Worm (Caenorhabditis elegans) whole organism, L1 larva: ENCODE data around the gene wee-1.3.
A peak's percentile ranks its signal among the peaks of the same experiment; 100 is the strongest.

Experiments used
- C04F5.9 ChIP-seq: sonication (generic microtip); optimal IDR thresholded peaks from 2 replicates; lab custom pipeline; 2016; ENCODE audit warnings: missing genetic modification characterization, missing compliant biosample characterization
- Y116A8C.19 ChIP-seq: sonication (generic microtip); optimal IDR thresholded peaks from 2 replicates; lab custom pipeline; 2016; ENCODE audit warnings: missing compliant biosample characterization, missing genetic modification characterization, borderline replicate concordance
- aha-1 ChIP-seq: fragments of 150-350 bp; optimal IDR thresholded peaks from 2 replicates; lab custom pipeline; 2014; ENCODE audit warnings: missing biosample characterization, missing genetic modification characterization
- alr-1 ChIP-seq: fragments of 200-800 bp; sonication (Bioruptor generic); optimal IDR thresholded peaks from 2 replicates; lab custom pipeline; 2018; ENCODE audit warnings: borderline replicate concordance, mild to moderate bottlenecking, missing genetic modification characterization, missing compliant biosample characterization
- ama-1 ChIP-seq: fragments of 150-350 bp; optimal IDR thresholded peaks from 2 replicates; lab custom pipeline; 2014
- ceh-82 ChIP-seq, 3 experiments: fragments of 150-350 bp in 1 of 3; sonication (generic microtip) in 2 of 3; optimal IDR thresholded peaks; 2 replicates each; lab custom pipeline; 2014 to 2017; ENCODE audit warnings: missing biosample characterization in 3 of 3, missing genetic modification characterization in 3 of 3
- ceh-88 ChIP-seq: fragments of 200-800 bp; sonication (Bioruptor generic); IDR thresholded peaks from 2 replicates; pipeline ENCODE4 v1.3.6; 2022; ENCODE audit warnings: missing genetic modification characterization, missing compliant biosample characterization
- ceh-90 ChIP-seq: sonication (generic microtip); optimal IDR thresholded peaks from 2 replicates; lab custom pipeline; 2016; ENCODE audit warnings: missing genetic modification characterization, missing compliant biosample characterization
- dpl-1 ChIP-seq, 3 experiments: fragments of 150-350 bp in 2 of 3; sonication (generic microtip) in 1 of 3; optimal IDR thresholded peaks; 2 replicates each; lab custom pipeline; 2014 to 2017; ENCODE audit warnings: missing biosample characterization in 3 of 3, missing genetic modification characterization in 3 of 3, missing genetic modification reagents in 3 of 3
- efl-1 ChIP-seq, 4 experiments: fragments of 150-350 bp; optimal IDR thresholded peaks in 3 of 4; peaks in 1 of 4; 1 replicate in 1 of 4; 2 replicates in 3 of 4; lab custom pipeline; 2014; ENCODE audit warnings: missing biosample characterization in 2 of 4, missing genetic modification characterization in 2 of 4, missing genetic modification reagents in 2 of 4
- efl-3 ChIP-seq: fragments of 200-800 bp; sonication (Bioruptor generic); optimal IDR thresholded peaks from 2 replicates; lab custom pipeline; 2018; ENCODE audit warnings: mild to moderate bottlenecking, missing genetic modification characterization, missing compliant biosample characterization
- egl-13 ChIP-seq: sonication (generic microtip); optimal IDR thresholded peaks from 2 replicates; lab custom pipeline; 2016; ENCODE audit warnings: missing genotype, missing genetic modification reagents, missing genetic modification characterization, missing compliant biosample characterization
- egl-27 ChIP-seq, 2 experiments: fragments of 150-350 bp in 1 of 2; sonication (generic microtip); optimal IDR thresholded peaks; 3 replicates each; lab custom pipeline; 2017 to 2018; ENCODE audit warnings: missing biosample characterization in 2 of 2, missing genetic modification characterization in 2 of 2, missing genetic modification reagents in 2 of 2
- elt-2 ChIP-seq: sonication (generic microtip); optimal IDR thresholded peaks from 2 replicates; lab custom pipeline; 2016; ENCODE audit warnings: missing genetic modification characterization, mild to moderate bottlenecking, inconsistent platforms, missing compliant biosample characterization, missing genetic modification reagents
- elt-3 ChIP-seq, 6 experiments: fragments of 150-350 bp in 1 of 6; sonication (generic microtip); optimal IDR thresholded peaks; 2 replicates each; lab custom pipeline; 2017 to 2018; ENCODE audit warnings: missing biosample characterization in 6 of 6, missing genetic modification characterization in 6 of 6, inconsistent platforms in 1 of 6
- fkh-10 ChIP-seq: sonication (generic microtip); optimal IDR thresholded peaks from 2 replicates; lab custom pipeline; 2017; ENCODE audit warnings: missing biosample characterization, missing genetic modification reagents, missing genetic modification characterization
- fkh-8 ChIP-seq: sonication (generic microtip); optimal IDR thresholded peaks from 2 replicates; lab custom pipeline; 2016; ENCODE audit warnings: mild to moderate bottlenecking, missing genetic modification characterization, missing compliant biosample characterization
- fos-1 ChIP-seq: fragments of 150-350 bp; optimal IDR thresholded peaks from 2 replicates; lab custom pipeline; 2014; ENCODE audit warnings: missing biosample characterization, missing genetic modification characterization
- hlh-17 ChIP-seq: fragments of 200-800 bp; sonication (Bioruptor generic); optimal IDR thresholded peaks from 2 replicates; lab custom pipeline; 2018; ENCODE audit warnings: missing genetic modification characterization, mild to moderate bottlenecking, missing compliant biosample characterization, moderate library complexity, borderline replicate concordance
- hlh-4 ChIP-seq: sonication (generic microtip); optimal IDR thresholded peaks from 2 replicates; lab custom pipeline; 2016; ENCODE audit warnings: mild to moderate bottlenecking, missing genetic modification characterization, missing compliant biosample characterization
- hpl-2 ChIP-seq: fragments of 150-350 bp; optimal IDR thresholded peaks from 2 replicates; lab custom pipeline; 2014; ENCODE audit warnings: missing biosample characterization, missing genetic modification reagents, missing genetic modification characterization
- irx-1 ChIP-seq: sonication (generic microtip); optimal IDR thresholded peaks from 2 replicates; lab custom pipeline; 2016; ENCODE audit warnings: missing genetic modification characterization, missing compliant biosample characterization
- isw-1 ChIP-seq: fragments of 200-800 bp; sonication (Bioruptor generic); IDR thresholded peaks from 2 replicates; pipeline ENCODE4 v1.3.6; 2022; ENCODE audit warnings: missing genetic modification characterization, missing compliant biosample characterization
- jun-1 ChIP-seq: fragments of 150-350 bp; optimal IDR thresholded peaks from 2 replicates; lab custom pipeline; 2014; ENCODE audit warnings: missing biosample characterization, missing genetic modification reagents, missing genetic modification characterization
- lin-14 ChIP-seq: fragments of 200-800 bp; sonication (Bioruptor generic); optimal IDR thresholded peaks from 2 replicates; lab custom pipeline; 2018; ENCODE audit warnings: mild to moderate bottlenecking, missing genetic modification characterization, moderate library complexity, missing compliant biosample characterization
- lin-15B ChIP-seq: fragments of 150-350 bp; sonication (generic microtip); optimal IDR thresholded peaks from 3 replicates; lab custom pipeline; 2014; ENCODE audit warnings: missing biosample characterization, missing genetic modification characterization
- lir-3 ChIP-seq: sonication (generic microtip); optimal IDR thresholded peaks from 2 replicates; lab custom pipeline; 2016; ENCODE audit warnings: mild to moderate bottlenecking, missing genetic modification characterization, moderate library complexity, missing compliant biosample characterization; ENCODE audit not compliant: poor library complexity
- mab-9 ChIP-seq: fragments of 200-800 bp; sonication (Bioruptor generic); IDR thresholded peaks from 2 replicates; pipeline ENCODE4 v1.3.6; 2022; ENCODE audit warnings: missing genetic modification reagents, missing genetic modification characterization, missing compliant biosample characterization
- mdl-1 ChIP-seq, 2 experiments: fragments of 150-350 bp; optimal IDR thresholded peaks; 2 replicates each; lab custom pipeline; 2014 to 2017; ENCODE audit warnings: missing biosample characterization in 2 of 2, missing genetic modification characterization in 2 of 2, inconsistent platforms in 1 of 2
- mef-2 ChIP-seq: fragments of 150-350 bp; optimal IDR thresholded peaks from 2 replicates; lab custom pipeline; 2014; ENCODE audit warnings: missing biosample characterization, missing genetic modification characterization
- mep-1 ChIP-seq: fragments of 150-350 bp; optimal IDR thresholded peaks from 2 replicates; lab custom pipeline; 2014; ENCODE audit warnings: missing biosample characterization, missing genetic modification characterization
- nhr-11 ChIP-seq: fragments of 150-350 bp; optimal IDR thresholded peaks from 2 replicates; lab custom pipeline; 2014; ENCODE audit warnings: missing biosample characterization, missing genetic modification characterization
- nhr-12 ChIP-seq: sonication (generic microtip); optimal IDR thresholded peaks from 2 replicates; lab custom pipeline; 2017; ENCODE audit warnings: missing biosample characterization, missing genetic modification characterization
- nhr-19 ChIP-seq: fragments of 200-800 bp; sonication (Bioruptor generic); conservative IDR thresholded peaks from 2 replicates; pipeline ENCODE4 v1.3.6; 2022; ENCODE audit warnings: missing genetic modification characterization, missing compliant biosample characterization
- nhr-47 ChIP-seq: sonication (generic microtip); optimal IDR thresholded peaks from 2 replicates; lab custom pipeline; 2016; ENCODE audit warnings: mild to moderate bottlenecking, missing genetic modification characterization, moderate library complexity, missing compliant biosample characterization
- nhr-85 ChIP-seq: sonication (generic microtip); peaks from one replicate; lab custom pipeline; 2016; ENCODE audit warnings: missing genetic modification characterization, inconsistent platforms, missing compliant biosample characterization
- pax-3 ChIP-seq: fragments of 200-800 bp; sonication (Bioruptor generic); optimal IDR thresholded peaks from 2 replicates; lab custom pipeline; 2018; ENCODE audit warnings: mild to moderate bottlenecking, missing genetic modification characterization, moderate library complexity, missing compliant biosample characterization
- pqm-1 ChIP-seq: sonication (generic microtip); optimal IDR thresholded peaks from 3 replicates; lab custom pipeline; 2017; ENCODE audit warnings: missing biosample characterization, missing genetic modification characterization
- rnt-1 ChIP-seq: sonication (generic microtip); optimal IDR thresholded peaks from 2 replicates; lab custom pipeline; 2016; ENCODE audit warnings: mild to moderate bottlenecking, missing genetic modification characterization, moderate library complexity, missing compliant biosample characterization
- skn-1 ChIP-seq: fragments of 150-350 bp; optimal IDR thresholded peaks from 2 replicates; lab custom pipeline; 2014; ENCODE audit warnings: missing biosample characterization, missing genetic modification characterization
- snpc-4 ChIP-seq: fragments of 150-350 bp; optimal IDR thresholded peaks from 2 replicates; lab custom pipeline; 2014; ENCODE audit warnings: missing biosample characterization, missing genetic modification characterization
- snu-23 ChIP-seq: sonication (generic microtip); optimal IDR thresholded peaks from 2 replicates; lab custom pipeline; 2016; ENCODE audit warnings: missing genetic modification characterization, missing compliant biosample characterization
- sox-4 ChIP-seq: sonication (generic microtip); optimal IDR thresholded peaks from 2 replicates; lab custom pipeline; 2016; ENCODE audit warnings: missing genetic modification characterization, missing compliant biosample characterization
- sptf-1 ChIP-seq: fragments of 150-350 bp; optimal IDR thresholded peaks from 2 replicates; lab custom pipeline; 2014; ENCODE audit warnings: missing biosample characterization, missing genetic modification characterization
- sup-37 ChIP-seq: fragments of 200-800 bp; sonication (Bioruptor generic); optimal IDR thresholded peaks from 2 replicates; lab custom pipeline; 2018; ENCODE audit warnings: mild to moderate bottlenecking, missing genetic modification characterization, missing compliant biosample characterization
- tlp-1 ChIP-seq: fragments of 150-350 bp; optimal IDR thresholded peaks from 2 replicates; lab custom pipeline; 2014; ENCODE audit warnings: missing biosample characterization, missing genetic modification characterization
- unc-130 ChIP-seq: fragments of 150-350 bp; optimal IDR thresholded peaks from 2 replicates; lab custom pipeline; 2017; ENCODE audit warnings: missing biosample characterization, missing genetic modification characterization, inconsistent platforms
- unc-62 ChIP-seq: fragments of 150-350 bp; optimal IDR thresholded peaks from 2 replicates; lab custom pipeline; 2014; ENCODE audit warnings: missing biosample characterization, missing genetic modification reagents, missing genetic modification characterization
- unc-86 ChIP-seq: sonication (generic microtip); optimal IDR thresholded peaks from 2 replicates; lab custom pipeline; 2016; ENCODE audit warnings: missing genetic modification characterization, missing compliant biosample characterization
- unc-98 ChIP-seq: fragments of 200-800 bp; sonication (Bioruptor generic); IDR thresholded peaks from 2 replicates; pipeline ENCODE4 v1.3.6; 2022; ENCODE audit warnings: missing genetic modification characterization, missing compliant biosample characterization
- vab-15 ChIP-seq: sonication (generic microtip); optimal IDR thresholded peaks from 2 replicates; lab custom pipeline; 2017; ENCODE audit warnings: missing genotype, mild to moderate bottlenecking, missing genetic modification characterization, missing compliant biosample characterization
- xbp-1 ChIP-seq: sonication (generic microtip); optimal IDR thresholded peaks from 2 replicates; lab custom pipeline; 2016; ENCODE audit warnings: missing genetic modification characterization, missing compliant biosample characterization
- zag-1 ChIP-seq: fragments of 150-350 bp; optimal IDR thresholded peaks from 2 replicates; lab custom pipeline; 2014; ENCODE audit warnings: missing biosample characterization, missing genetic modification characterization
- ztf-4 ChIP-seq: fragments of 150-350 bp; optimal IDR thresholded peaks from 2 replicates; lab custom pipeline; 2014; ENCODE audit warnings: missing biosample characterization, missing genetic modification characterization

Gene wee-1.3

DNA sequence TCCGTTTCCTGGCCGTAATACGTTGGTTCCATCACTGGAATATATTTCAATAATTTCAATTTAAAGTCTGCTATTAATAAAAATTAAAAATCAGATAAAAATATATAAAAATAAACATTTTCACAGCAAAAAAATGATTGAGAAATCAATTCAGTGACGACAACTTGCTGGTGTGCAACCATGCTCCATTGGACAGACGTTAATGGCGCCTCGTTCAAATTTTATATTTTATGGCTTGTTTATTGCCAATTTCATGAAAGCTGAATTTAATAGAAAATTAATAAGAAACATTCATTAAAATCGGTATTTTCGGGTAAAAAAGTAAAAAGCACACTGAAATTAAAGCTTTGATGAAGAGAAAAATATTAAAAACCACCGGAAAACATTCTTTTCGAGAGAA, 10.1 kb downstream of the wee-1.3 start, which contains the start of gene Y53C12A.3:
Gene Y53C12A.3 (minus strand): TSS at position 34 of the 400 bp plus-strand sequence.
- TF ChIP-seq ceh-88 (GFP tag; lab: Robert Waterston, UW) = no peak
- no peak for TF ChIP-seq rnt-1 (tag; lab: Kevin White, UChicago)
- TF ChIP-seq efl-3 = no peak
- TF ChIP-seq mep-1 = peak; percentile 58
- TF ChIP-seq hlh-17 = no peak
- peak; percentile 46 for TF ChIP-seq snu-23 (GFP tag; lab: Kevin White, UChicago)
- no peak for TF ChIP-seq pqm-1 (tag; lab: Kevin White, UChicago)
- TF ChIP-seq nhr-11 (tag; lab: Kevin White, UChicago) = no peak
- TF ChIP-seq mdl-1 (tag; optimal IDR thresholded peaks at IDR 0.05; lab: Kevin White, UChicago) = no peak
- no peak for TF ChIP-seq jun-1 (tag; lab: Kevin White, UChicago)
- peak; percentile 43 for TF ChIP-seq xbp-1 (tag; lab: Kevin White, UChicago)
- TF ChIP-seq unc-98 = no peak
- TF ChIP-seq isw-1 (GFP tag; lab: Robert Waterston, UW) = no peak
- no peak for TF ChIP-seq elt-3 (tag; optimal IDR thresholded peaks at IDR 0.05; lab: Kevin White, UChicago)
- no peak for TF ChIP-seq unc-86 (tag; lab: Kevin White, UChicago)
- no peak for TF ChIP-seq C04F5.9 (tag; lab: Kevin White, UChicago)
- no peak for TF ChIP-seq irx-1 (tag; lab: Kevin White, UChicago)
- no peak for TF ChIP-seq ceh-90 (tag; lab: Kevin White, UChicago)
- peak; percentile 38 for TF ChIP-seq lin-14
- no peak for TF ChIP-seq ztf-4 (tag; lab: Kevin White, UChicago)
- no peak for TF ChIP-seq mef-2 (tag; lab: Kevin White, UChicago)
- peak; percentile 82 to 94 (median 90) for TF ChIP-seq dpl-1 (GFP tag; optimal IDR thresholded peaks at IDR 0.05; lab: Kevin White, UChicago)
- TF ChIP-seq fkh-8 (tag; lab: Kevin White, UChicago) = no peak
- TF ChIP-seq unc-62 (GFP tag; lab: Kevin White, UChicago) = no peak
- no peak for TF ChIP-seq egl-27 (tag; optimal IDR thresholded peaks at IDR 0.05; lab: Kevin White, UChicago)
- peak in 1 of 3 experiments; percentile 40 for TF ChIP-seq ceh-82 (tag; optimal IDR thresholded peaks at IDR 0.05; lab: Kevin White, UChicago)
- no peak for TF ChIP-seq fos-1
- no peak for TF ChIP-seq sup-37 (GFP tag; lab: Kevin White, UChicago)
- no peak for TF ChIP-seq nhr-19 (GFP tag; lab: Robert Waterston, UW)
- no peak for TF ChIP-seq elt-2 (tag; lab: Kevin White, UChicago)
- peak; percentile 38 for TF ChIP-seq nhr-47 (tag; lab: Kevin White, UChicago)
- peak; percentile 85 to 90 for TF ChIP-seq efl-1 (optimal IDR thresholded peaks at IDR 0.05; lab: Kevin White, UChicago)
- peak; percentile 93 to 99 for TF ChIP-seq efl-1 (GFP tag; optimal IDR thresholded peaks at IDR 0.05 in 1 of 2; lab: Kevin White, UChicago)
- no peak for TF ChIP-seq nhr-85 (tag; lab: Kevin White, UChicago)
- TF ChIP-seq unc-130 (tag; lab: Kevin White, UChicago) = peak; percentile 34
- no peak for TF ChIP-seq sox-4 (tag; lab: Kevin White, UChicago)
- no peak for TF ChIP-seq pax-3 (tag; lab: Kevin White, UChicago)
- TF ChIP-seq lin-15B (tag; lab: Kevin White, UChicago) = no peak
- no peak for TF ChIP-seq ama-1
- TF ChIP-seq Y116A8C.19 (tag; lab: Kevin White, UChicago) = no peak
- TF ChIP-seq alr-1 (tag; lab: Kevin White, UChicago) = no peak
- TF ChIP-seq nhr-12 (tag; lab: Kevin White, UChicago) = no peak
- no peak for TF ChIP-seq zag-1 (tag; lab: Kevin White, UChicago)
- TF ChIP-seq vab-15 = no peak
- TF ChIP-seq fkh-10 (GFP tag; lab: Kevin White, UChicago) = no peak
- no peak for TF ChIP-seq mab-9
- TF ChIP-seq sptf-1 = no peak
- no peak for TF ChIP-seq snpc-4 (tag; lab: Kevin White, UChicago)
- no peak for TF ChIP-seq aha-1
- peak; percentile 57 for TF ChIP-seq skn-1 (tag; lab: Kevin White, UChicago)
- TF ChIP-seq lir-3 (tag; lab: Kevin White, UChicago) = no peak
- no peak for TF ChIP-seq hpl-2 (GFP tag; lab: Kevin White, UChicago)
- TF ChIP-seq egl-13 (tag; lab: Kevin White, UChicago) = no peak
- no peak for TF ChIP-seq tlp-1 (tag; lab: Kevin White, UChicago)
- no peak for TF ChIP-seq hlh-4 (tag; lab: Kevin White, UChicago)
